Fruit fly (Drosophila melanogaster) whole organism, embryonic: ENCODE results near the gene CG33203.
A peak's percentile ranks its signal among the peaks of the same experiment; 100 is the strongest.

ENCODE experiments used
- Adf1 ChIP-seq: fragments of 200-800 bp; sonication (Bioruptor generic); IDR thresholded peaks from 2 replicates; pipeline ENCODE4 v1.3.6; 2022; ENCODE audit warnings: missing biosample characterization, missing genetic modification characterization
- Asciz ChIP-seq: fragments of 200-800 bp; sonication (Bioruptor generic); optimal IDR thresholded peaks from 2 replicates; lab custom pipeline; 2017; ENCODE audit warnings: missing biosample characterization, mild to moderate bottlenecking, missing genetic modification characterization, missing genetic modification reagents
- BEAF-32 ChIP-seq: fragments of 200-800 bp; sonication (Bioruptor generic); optimal IDR thresholded peaks from 3 replicates; lab custom pipeline; 2017; ENCODE audit warnings: missing biosample characterization, missing genetic modification characterization, mild to moderate bottlenecking, moderate library complexity, missing genetic modification reagents
- CG10147 ChIP-seq: fragments of 200-800 bp; sonication (Bioruptor generic); optimal IDR thresholded peaks from 2 replicates; lab custom pipeline; 2019; ENCODE audit warnings: missing biosample characterization, mild to moderate bottlenecking, missing genetic modification characterization, moderate library complexity
- CG10366 ChIP-seq: fragments of 200-800 bp; sonication (Bioruptor generic); IDR thresholded peaks from 2 replicates; pipeline ENCODE4 v1.3.6; 2022; ENCODE audit warnings: missing biosample characterization, missing genetic modification characterization
- CG11093 ChIP-seq: fragments of 200-800 bp; sonication (Bioruptor generic); IDR thresholded peaks from 3 replicates; pipeline ENCODE4 v1.3.6; 2022; ENCODE audit warnings: missing biosample characterization, missing genetic modification characterization
- CG12942 ChIP-seq: fragments of 200-800 bp; sonication (Bioruptor generic); optimal IDR thresholded peaks from 3 replicates; lab custom pipeline; 2016; ENCODE audit warnings: missing biosample characterization, missing genetic modification characterization
- CG13123 ChIP-seq: fragments of 200-800 bp; sonication (Bioruptor generic); optimal IDR thresholded peaks from 2 replicates; lab custom pipeline; 2016; ENCODE audit warnings: missing biosample characterization, missing genetic modification characterization
- CG14014 ChIP-seq: fragments of 200-800 bp; sonication (Bioruptor generic); IDR thresholded peaks from 2 replicates; pipeline ENCODE4 v1.3.6; 2022; ENCODE audit warnings: missing biosample characterization, missing genetic modification characterization
- CG14667 ChIP-seq: fragments of 200-800 bp; sonication (Bioruptor generic); IDR thresholded peaks from 2 replicates; pipeline ENCODE4 v1.3.6; 2022; ENCODE audit warnings: missing biosample characterization, missing genetic modification characterization
- CG16779 ChIP-seq: fragments of 200-800 bp; sonication (Bioruptor generic); IDR thresholded peaks from 2 replicates; pipeline ENCODE4 v1.3.6; 2022; ENCODE audit warnings: missing biosample characterization, missing genetic modification characterization
- CG18619 ChIP-seq: fragments of 200-800 bp; sonication (Bioruptor generic); optimal IDR thresholded peaks from 3 replicates; lab custom pipeline; 2017; ENCODE audit warnings: missing biosample characterization, mild to moderate bottlenecking, missing genetic modification characterization
- CG18764 ChIP-seq: fragments of 200-800 bp; sonication (Bioruptor generic); optimal IDR thresholded peaks from 3 replicates; lab custom pipeline; 2016; ENCODE audit warnings: missing biosample characterization, missing genetic modification characterization
- CG2202 ChIP-seq: fragments of 200-800 bp; sonication (Bioruptor generic); optimal IDR thresholded peaks from 2 replicates; lab custom pipeline; 2018; ENCODE audit warnings: missing biosample characterization, mild to moderate bottlenecking, missing genetic modification characterization
- CG2678 ChIP-seq: fragments of 200-800 bp; sonication (Bioruptor generic); optimal IDR thresholded peaks from 3 replicates; lab custom pipeline; 2019; ENCODE audit warnings: missing biosample characterization, mild to moderate bottlenecking, missing genetic modification characterization, moderate library complexity
- CG2875 ChIP-seq: fragments of 200-800 bp; sonication (Bioruptor generic); optimal IDR thresholded peaks from 2 replicates; lab custom pipeline; 2017; ENCODE audit warnings: missing biosample characterization, mild to moderate bottlenecking, missing genetic modification characterization, missing genetic modification reagents
- CG31388 ChIP-seq: fragments of 200-800 bp; sonication (Bioruptor generic); optimal IDR thresholded peaks from 2 replicates; lab custom pipeline; 2016; ENCODE audit warnings: missing biosample characterization, missing genetic modification characterization
- CG3407 ChIP-seq: fragments of 200-800 bp; sonication (Bioruptor generic); optimal IDR thresholded peaks from 2 replicates; lab custom pipeline; 2018; ENCODE audit warnings: missing biosample characterization, mild to moderate bottlenecking, missing genetic modification characterization
- CG34376 ChIP-seq: fragments of 200-800 bp; sonication (Bioruptor generic); optimal IDR thresholded peaks from 2 replicates; lab custom pipeline; 2018; ENCODE audit warnings: missing biosample characterization, mild to moderate bottlenecking, missing genetic modification characterization
- CG34422 ChIP-seq: fragments of 200-800 bp; sonication (Bioruptor generic); IDR thresholded peaks from 3 replicates; pipeline ENCODE4 v1.3.6; 2022; ENCODE audit warnings: missing biosample characterization, missing genetic modification characterization
- CG3847 ChIP-seq: fragments of 200-800 bp; sonication (Bioruptor generic); IDR thresholded peaks from 2 replicates; pipeline ENCODE4 v1.3.6; 2022; ENCODE audit warnings: missing biosample characterization, missing genetic modification characterization
- CG3995 ChIP-seq: fragments of 200-800 bp; sonication (Bioruptor generic); optimal IDR thresholded peaks from 3 replicates; lab custom pipeline; 2016; ENCODE audit warnings: missing biosample characterization, missing genetic modification characterization
- CG6272 ChIP-seq: fragments of 200-800 bp; sonication (Bioruptor generic); IDR thresholded peaks from 2 replicates; pipeline ENCODE4 v1.3.6; 2022; ENCODE audit warnings: missing biosample characterization, missing genetic modification characterization
- CG9817 ChIP-seq: fragments of 200-800 bp; sonication (Bioruptor generic); optimal IDR thresholded peaks from 2 replicates; lab custom pipeline; 2018; ENCODE audit warnings: missing biosample characterization, mild to moderate bottlenecking, missing genetic modification characterization, moderate library complexity
- Dref ChIP-seq: fragments of 200-800 bp; sonication (Bioruptor generic); IDR thresholded peaks from 2 replicates; pipeline ENCODE4 v1.3.6; 2022; ENCODE audit warnings: missing biosample characterization, missing genetic modification characterization
- HLH3B ChIP-seq: fragments of 200-800 bp; sonication (Bioruptor generic); IDR thresholded peaks from 2 replicates; pipeline ENCODE4 v1.3.6; 2022; ENCODE audit warnings: missing biosample characterization, missing genetic modification characterization
- Hr51 ChIP-seq, 2 experiments: fragments of 200-800 bp; sonication (Bioruptor generic); optimal IDR thresholded peaks; 2 replicates in 1 of 2; 3 replicates in 1 of 2; lab custom pipeline; 2016 to 2018; ENCODE audit warnings: missing biosample characterization in 2 of 2, missing genetic modification characterization in 2 of 2, mild to moderate bottlenecking in 1 of 2, moderate library complexity in 1 of 2
- MTF-1 ChIP-seq: fragments of 200-800 bp; sonication (Bioruptor generic); optimal IDR thresholded peaks from 2 replicates; lab custom pipeline; 2018; ENCODE audit warnings: missing biosample characterization, mild to moderate bottlenecking, missing genetic modification characterization, borderline replicate concordance
- Nf-YA ChIP-seq: fragments of 200-800 bp; sonication (Bioruptor generic); IDR thresholded peaks from 2 replicates; pipeline ENCODE4 v1.3.6; 2022; ENCODE audit warnings: missing biosample characterization, missing genetic modification characterization
- Nf-YB ChIP-seq: fragments of 200-800 bp; sonication (Bioruptor generic); optimal IDR thresholded peaks from 3 replicates; lab custom pipeline; 2019; ENCODE audit warnings: missing biosample characterization, mild to moderate bottlenecking, missing genetic modification characterization, moderate library complexity
- Pdp1 ChIP-seq, 2 experiments: fragments of 200-800 bp; sonication (Bioruptor generic); optimal IDR thresholded peaks; 3 replicates each; lab custom pipeline; 2016; ENCODE audit warnings: missing biosample characterization in 2 of 2, missing genetic modification characterization in 2 of 2, mild to moderate bottlenecking in 1 of 2, moderate library complexity in 1 of 2
- Scr ChIP-seq: fragments of 200-800 bp; sonication (Bioruptor generic); IDR thresholded peaks from 2 replicates; pipeline ENCODE4 v1.3.6; 2022; ENCODE audit warnings: missing biosample characterization, missing genetic modification characterization; ENCODE audit not compliant: partially characterized antibody
- TFAM ChIP-seq: fragments of 200-800 bp; sonication (Bioruptor generic); optimal IDR thresholded peaks from 2 replicates; lab custom pipeline; 2017; ENCODE audit warnings: missing biosample characterization, missing genetic modification characterization, inconsistent platforms
- amos ChIP-seq: fragments of 200-800 bp; sonication (Bioruptor generic); IDR thresholded peaks from 2 replicates; pipeline ENCODE4 v1.3.6; 2022; ENCODE audit warnings: missing biosample characterization, missing genetic modification characterization; ENCODE audit not compliant: partially characterized antibody
- ap ChIP-seq: fragments of 200-800 bp; sonication (Bioruptor generic); IDR thresholded peaks from 2 replicates; pipeline ENCODE4 v1.3.6; 2022; ENCODE audit warnings: missing biosample characterization, missing genetic modification characterization
- ash1 ChIP-seq: fragments of 200-800 bp; sonication (Bioruptor generic); optimal IDR thresholded peaks from 2 replicates; lab custom pipeline; 2018; ENCODE audit warnings: missing biosample characterization, mild to moderate bottlenecking, missing genetic modification characterization
- bigmax ChIP-seq: fragments of 200-800 bp; sonication (Bioruptor generic); optimal IDR thresholded peaks from 2 replicates; lab custom pipeline; 2018; ENCODE audit warnings: missing biosample characterization, mild to moderate bottlenecking, missing genetic modification characterization
- bowl ChIP-seq: fragments of 200-800 bp; sonication (Bioruptor generic); IDR thresholded peaks from 2 replicates; pipeline ENCODE4 v1.3.6; 2022; ENCODE audit warnings: missing biosample characterization, missing genetic modification characterization
- da ChIP-seq: fragments of 200-800 bp; sonication (Bioruptor generic); optimal IDR thresholded peaks from 2 replicates; lab custom pipeline; 2016; ENCODE audit warnings: missing biosample characterization, missing genetic modification characterization
- dmrt11E ChIP-seq: fragments of 200-800 bp; sonication (Bioruptor generic); optimal IDR thresholded peaks from 3 replicates; lab custom pipeline; 2018; ENCODE audit warnings: missing biosample characterization, mild to moderate bottlenecking, missing genetic modification characterization, moderate library complexity
- gsb ChIP-seq: fragments of 200-800 bp; sonication (Bioruptor generic); IDR thresholded peaks from 2 replicates; pipeline ENCODE4 v1.3.6; 2022; ENCODE audit warnings: missing biosample characterization, missing genetic modification characterization
- hb ChIP-seq: fragments of 200-800 bp; sonication (Bioruptor generic); IDR thresholded peaks from 3 replicates; pipeline ENCODE4 v1.3.6; 2022; ENCODE audit warnings: missing biosample characterization, missing genetic modification characterization; ENCODE audit not compliant: partially characterized antibody
- her ChIP-seq: fragments of 200-800 bp; sonication (Bioruptor generic); optimal IDR thresholded peaks from 2 replicates; lab custom pipeline; 2016; ENCODE audit warnings: missing biosample characterization, missing genetic modification characterization
- insv ChIP-seq, 2 experiments: fragments of 200-800 bp; sonication (Bioruptor generic); optimal IDR thresholded peaks; 3 replicates each; lab custom pipeline; 2016 to 2018; ENCODE audit warnings: missing biosample characterization in 2 of 2, missing genetic modification characterization in 2 of 2
- nom ChIP-seq: fragments of 200-800 bp; sonication (Bioruptor generic); optimal IDR thresholded peaks from 2 replicates; lab custom pipeline; 2017; ENCODE audit warnings: missing biosample characterization, missing genetic modification characterization, mild to moderate bottlenecking, moderate library complexity, missing genetic modification reagents
- pfk ChIP-seq: fragments of 200-800 bp; sonication (Bioruptor generic); optimal IDR thresholded peaks from 2 replicates; lab custom pipeline; 2018; ENCODE audit warnings: missing biosample characterization, mild to moderate bottlenecking, missing genetic modification characterization, moderate library complexity
- ranshi ChIP-seq: fragments of 200-800 bp; sonication (Bioruptor generic); IDR thresholded peaks from 2 replicates; pipeline ENCODE4 v1.3.6; 2022; ENCODE audit warnings: missing biosample characterization, missing genetic modification characterization
- sc ChIP-seq, 3 experiments: fragments of >200 bp in 2 of 3; fragments of 200-800 bp in 1 of 3; sonication (Bioruptor generic) in 1 of 3; optimal IDR thresholded peaks; 2 replicates in 2 of 3; 3 replicates in 1 of 3; lab custom pipeline; 2017; ENCODE audit warnings: mild to moderate bottlenecking in 1 of 3, missing biosample characterization in 1 of 3, missing genetic modification characterization in 1 of 3, missing genetic modification reagents in 1 of 3
- slp2 ChIP-seq: fragments of 200-800 bp; sonication (Bioruptor generic); optimal IDR thresholded peaks from 2 replicates; lab custom pipeline; 2016; ENCODE audit warnings: missing biosample characterization, missing genetic modification characterization
- vnd ChIP-seq: fragments of 200-800 bp; sonication (Bioruptor generic); IDR thresholded peaks from 3 replicates; pipeline ENCODE4 v1.3.6; 2022; ENCODE audit warnings: missing biosample characterization, missing genetic modification characterization; ENCODE audit not compliant: partially characterized antibody

Gene CG33203

dm6 chr3R:28904174-28904573, 16.7 kb upstream of the CG33203 start (continued):
- TF ChIP-seq CG6272 (GFP tag; lab: Robert Waterston, UW): no peak
- no peak for TF ChIP-seq sc (optimal IDR thresholded peaks at IDR 0.05; lab: Kevin White, UChicago)
- no peak for TF ChIP-seq sc (GFP tag; optimal IDR thresholded peaks at IDR 0.05; lab: Kevin White, UChicago)
- TF ChIP-seq Nf-YA (GFP tag; lab: Robert Waterston, UW): peak; percentile 51; the same call in 1 of the 2 replicates
- TF ChIP-seq CG18619 (GFP tag; lab: Kevin White, UChicago): peak; percentile 4
- TF ChIP-seq ranshi: peak; percentile 59; the same call in 1 of the 2 replicates
- no peak for TF ChIP-seq Nf-YB (GFP tag; lab: Kevin White, UChicago)
- TF ChIP-seq CG31388 (GFP tag; lab: Kevin White, UChicago): no peak
- TF ChIP-seq CG16779: no peak
- no peak for TF ChIP-seq ap
- TF ChIP-seq CG12942 (GFP tag; lab: Kevin White, UChicago): no peak
- TF ChIP-seq CG3847 (GFP tag; lab: Robert Waterston, UW): no peak
- no peak for TF ChIP-seq CG2202 (tag; lab: Kevin White, UChicago)
- no peak for TF ChIP-seq da (GFP tag; lab: Kevin White, UChicago)
- TF ChIP-seq CG14014 (GFP tag; lab: Robert Waterston, UW): 0 out of 2 replicates have a peak, but pooled peaks have one; percentile 38
- no peak for TF ChIP-seq CG3407 (GFP tag; lab: Kevin White, UChicago)
- no peak for TF ChIP-seq Pdp1 (GFP tag; optimal IDR thresholded peaks at IDR 0.05; lab: Kevin White, UChicago)
- TF ChIP-seq insv (GFP tag; optimal IDR thresholded peaks at IDR 0.05; lab: Kevin White, UChicago): no peak
- no peak for TF ChIP-seq MTF-1
- TF ChIP-seq CG11093 (GFP tag; lab: Robert Waterston, UW): peak; percentile 58; the same call in 2 of the 3 replicates
- peak; percentile 21 for TF ChIP-seq CG9817 (tag; lab: Kevin White, UChicago)
- no peak for TF ChIP-seq amos
- TF ChIP-seq Hr51 (GFP tag; optimal IDR thresholded peaks at IDR 0.05; lab: Kevin White, UChicago): peak in 1 of 2 experiments; percentile 73
- peak; percentile 39; the same call in 1 of the 2 replicates for TF ChIP-seq gsb
- no peak for TF ChIP-seq TFAM (GFP tag; lab: Kevin White, UChicago)
- TF ChIP-seq hb: no peak
- no peak for TF ChIP-seq pfk (GFP tag; lab: Kevin White, UChicago)
- no peak for TF ChIP-seq BEAF-32 (GFP tag; lab: Kevin White, UChicago)
- TF ChIP-seq Asciz (GFP tag; lab: Kevin White, UChicago): peak; percentile 45
- TF ChIP-seq vnd (GFP tag; lab: Robert Waterston, UW): no peak
- no peak for TF ChIP-seq CG2875
- TF ChIP-seq CG14667 (GFP tag; lab: Robert Waterston, UW): peak; percentile 44; the same call in 1 of the 2 replicates
- TF ChIP-seq her (GFP tag; lab: Kevin White, UChicago): no peak
- TF ChIP-seq CG34422 (GFP tag; lab: Robert Waterston, UW): 0 out of 3 replicates have a peak, but pooled peaks have one; percentile 42
- TF ChIP-seq CG10147 (GFP tag; lab: Kevin White, UChicago): no peak
- no peak for TF ChIP-seq CG18764 (GFP tag; lab: Kevin White, UChicago)
- no peak for TF ChIP-seq slp2
- no peak for TF ChIP-seq CG3995 (GFP tag; lab: Kevin White, UChicago)
- TF ChIP-seq HLH3B: peak; percentile 49
- no peak for TF ChIP-seq nom (GFP tag; lab: Kevin White, UChicago)
- no peak for TF ChIP-seq Scr
- TF ChIP-seq Adf1 (GFP tag; lab: Robert Waterston, UW): no peak
- no peak for TF ChIP-seq CG34376 (GFP tag; lab: Kevin White, UChicago)
- TF ChIP-seq bigmax (GFP tag; lab: Kevin White, UChicago): no peak
- TF ChIP-seq CG2678: peak; percentile 68
- no peak for TF ChIP-seq ash1 (GFP tag; lab: Kevin White, UChicago)
- no peak for TF ChIP-seq Dref (GFP tag; lab: Robert Waterston, UW)
- TF ChIP-seq CG13123 (GFP tag; lab: Kevin White, UChicago): peak; percentile 12
- TF ChIP-seq dmrt11E (tag; lab: Kevin White, UChicago): peak; percentile 35
- TF ChIP-seq CG10366 (GFP tag; lab: Robert Waterston, UW): peak; percentile 49
- TF ChIP-seq bowl: no peak
